Worm (Caenorhabditis elegans) whole organism, young adult: ENCODE measurements around the gene T28A11.13.

Experiments used
- B0035.1 ChIP-seq: sonication (generic microtip); optimal IDR thresholded peaks from 2 replicates; lab custom pipeline; 2016; ENCODE audit warnings: missing genetic modification characterization, mild to moderate bottlenecking, missing compliant biosample characterization, missing genotype, missing genetic modification reagents
- D2030.7 ChIP-seq: fragments of 200-800 bp; sonication (Bioruptor generic); IDR thresholded peaks from 2 replicates; pipeline ENCODE4 v1.3.6; 2022; ENCODE audit warnings: missing genetic modification reagents, missing genetic modification characterization, missing compliant biosample characterization
- F22D6.2 ChIP-seq: sonication (generic microtip); optimal IDR thresholded peaks from 2 replicates; lab custom pipeline; 2016; ENCODE audit warnings: mild to moderate bottlenecking, missing genetic modification characterization, missing compliant biosample characterization
- F33H1.4 ChIP-seq: fragments of 200-800 bp; sonication (Bioruptor generic); IDR thresholded peaks from 2 replicates; pipeline ENCODE4 v1.3.6; 2022; ENCODE audit warnings: missing genetic modification reagents, missing genetic modification characterization, missing compliant biosample characterization
- F55B11.4 ChIP-seq: sonication (generic microtip); optimal IDR thresholded peaks from 2 replicates; lab custom pipeline; 2016; ENCODE audit warnings: missing compliant biosample characterization, missing genetic modification characterization, borderline replicate concordance; ENCODE audit not compliant: insufficient read depth
- K11D2.4 ChIP-seq: fragments of 200-800 bp; sonication (Bioruptor generic); IDR thresholded peaks from 2 replicates; pipeline ENCODE4 v1.3.6; 2022; ENCODE audit warnings: missing genetic modification reagents, missing genetic modification characterization, missing compliant biosample characterization
- akir-1 ChIP-seq: fragments of 200-800 bp; sonication (Bioruptor generic); optimal IDR thresholded peaks from 2 replicates; lab custom pipeline; 2018; ENCODE audit warnings: mild to moderate bottlenecking, missing genetic modification characterization, moderate library complexity, missing compliant biosample characterization
- athp-1 ChIP-seq: sonication (generic microtip); optimal IDR thresholded peaks from 2 replicates; lab custom pipeline; 2017; ENCODE audit warnings: mild to moderate bottlenecking, missing genetic modification characterization, missing compliant biosample characterization
- attf-5 ChIP-seq: fragments of 200-800 bp; sonication (Bioruptor generic); optimal IDR thresholded peaks from 2 replicates; lab custom pipeline; 2018; ENCODE audit warnings: mild to moderate bottlenecking, missing genetic modification characterization, missing compliant biosample characterization
- bed-2 ChIP-seq: fragments of 200-800 bp; sonication (Bioruptor generic); IDR thresholded peaks from 2 replicates; pipeline ENCODE4 v1.3.6; 2022; ENCODE audit warnings: missing genetic modification reagents, missing genetic modification characterization, missing compliant biosample characterization
- cebp-2 ChIP-seq: fragments of 200-800 bp; sonication (Bioruptor generic); IDR thresholded peaks from 2 replicates; pipeline ENCODE4 v1.3.6; 2022; ENCODE audit warnings: missing genetic modification characterization, missing compliant biosample characterization
- ceh-91 ChIP-seq: fragments of 200-800 bp; sonication (Bioruptor generic); IDR thresholded peaks from 2 replicates; pipeline ENCODE4 v1.3.6; 2022; ENCODE audit warnings: missing genetic modification reagents, missing genetic modification characterization, missing compliant biosample characterization
- dox-1 ChIP-seq: fragments of 200-800 bp; sonication (Bioruptor generic); IDR thresholded peaks from 2 replicates; pipeline ENCODE4 v1.3.6; 2022; ENCODE audit warnings: missing genetic modification reagents, missing genetic modification characterization, missing compliant biosample characterization
- efl-1 ChIP-seq: fragments of 150-350 bp; optimal IDR thresholded peaks from 2 replicates; lab custom pipeline; 2014; ENCODE audit warnings: missing biosample characterization, missing genetic modification reagents, missing genetic modification characterization
- egrh-3 ChIP-seq: fragments of 200-800 bp; sonication (Bioruptor generic); IDR thresholded peaks from 2 replicates; pipeline ENCODE4 v1.3.6; 2022; ENCODE audit warnings: missing genetic modification reagents, missing genetic modification characterization, missing compliant biosample characterization
- hmg-1.2 ChIP-seq: fragments of 200-800 bp; sonication (Bioruptor generic); IDR thresholded peaks from 2 replicates; pipeline ENCODE4 v1.3.6; 2022; ENCODE audit warnings: missing genetic modification reagents, missing genetic modification characterization, missing compliant biosample characterization
- lag-1 ChIP-seq: fragments of 200-800 bp; sonication (Bioruptor generic); IDR thresholded peaks from 2 replicates; pipeline ENCODE4 v1.3.6; 2022; ENCODE audit warnings: missing genetic modification reagents, missing genetic modification characterization, missing compliant biosample characterization
- lin-35 ChIP-seq, 3 experiments: fragments of 150-350 bp in 2 of 3; sonication (generic microtip) in 1 of 3; optimal IDR thresholded peaks; 2 replicates each; lab custom pipeline; 2014 to 2018; ENCODE audit warnings: missing biosample characterization in 3 of 3, missing genetic modification characterization in 3 of 3, missing genetic modification reagents in 3 of 3
- lin-54 ChIP-seq: fragments of 200-800 bp; sonication (Bioruptor generic); optimal IDR thresholded peaks from 2 replicates; lab custom pipeline; 2018; ENCODE audit warnings: mild to moderate bottlenecking, missing genetic modification characterization, missing compliant biosample characterization
- lsl-1 ChIP-seq: fragments of 200-800 bp; sonication (Bioruptor generic); optimal IDR thresholded peaks from 2 replicates; lab custom pipeline; 2018; ENCODE audit warnings: mild to moderate bottlenecking, missing genetic modification characterization, moderate library complexity, missing compliant biosample characterization
- madf-6 ChIP-seq: fragments of 200-800 bp; sonication (Bioruptor generic); IDR thresholded peaks from 2 replicates; pipeline ENCODE4 v1.3.6; 2022; ENCODE audit warnings: missing genetic modification reagents, missing genetic modification characterization, missing compliant biosample characterization
- madf-8 ChIP-seq: fragments of 200-800 bp; sonication (Bioruptor generic); conservative IDR thresholded peaks from 2 replicates; pipeline ENCODE4 v1.3.6; 2022; ENCODE audit warnings: missing genetic modification reagents, missing genetic modification characterization, missing compliant biosample characterization
- mcd-1 ChIP-seq: fragments of 200-800 bp; sonication (Bioruptor generic); IDR thresholded peaks from 2 replicates; pipeline ENCODE4 v1.3.6; 2022; ENCODE audit warnings: missing genetic modification reagents, missing genetic modification characterization, missing compliant biosample characterization
- mel-28 ChIP-seq: sonication (generic microtip); optimal IDR thresholded peaks from 2 replicates; lab custom pipeline; 2016; ENCODE audit warnings: borderline replicate concordance, mild to moderate bottlenecking, missing genetic modification characterization, missing compliant biosample characterization
- nfya-2 ChIP-seq: fragments of 200-800 bp; sonication (Bioruptor generic); IDR thresholded peaks from 2 replicates; pipeline ENCODE4 v1.3.6; 2022; ENCODE audit warnings: missing genetic modification reagents, missing genetic modification characterization, missing compliant biosample characterization
- nhr-90 ChIP-seq: sonication (generic microtip); optimal IDR thresholded peaks from 2 replicates; lab custom pipeline; 2016; ENCODE audit warnings: missing genotype, mild to moderate bottlenecking, missing genetic modification characterization, missing compliant biosample characterization
- pbrm-1 ChIP-seq: fragments of 200-800 bp; sonication (Bioruptor generic); IDR thresholded peaks from 2 replicates; pipeline ENCODE4 v1.3.6; 2022; ENCODE audit warnings: missing genetic modification reagents, missing genetic modification characterization, missing compliant biosample characterization
- pha-4 ChIP-seq: fragments of 150-350 bp; sonication (generic microtip); optimal IDR thresholded peaks from 2 replicates; lab custom pipeline; 2014; ENCODE audit warnings: missing biosample characterization, missing genetic modification reagents, missing genetic modification characterization
- repo-1 ChIP-seq: sonication (generic microtip); optimal IDR thresholded peaks from 2 replicates; lab custom pipeline; 2017; ENCODE audit warnings: mild to moderate bottlenecking, missing genetic modification characterization, missing compliant biosample characterization
- rpc-1 ChIP-seq, 2 experiments: fragments of 150-350 bp in 1 of 2; sonication (generic microtip) in 1 of 2; optimal IDR thresholded peaks; 2 replicates each; lab custom pipeline; 2014 to 2018; ENCODE audit warnings: missing biosample characterization in 1 of 2, missing genetic modification characterization in 1 of 2, missing genetic modification reagents in 1 of 2, missing genotype in 1 of 2
- snpc-1.1 ChIP-seq: sonication (generic microtip); optimal IDR thresholded peaks from 2 replicates; lab custom pipeline; 2017; ENCODE audit warnings: missing genetic modification characterization, mild to moderate bottlenecking, missing compliant biosample characterization, antibody characterized with exemption, moderate library complexity, missing genotype, missing genetic modification reagents; ENCODE audit not compliant: insufficient read depth
- snpc-4 ChIP-seq, 5 experiments: fragments of 150-350 bp in 1 of 5; sonication (generic microtip) in 4 of 5; optimal IDR thresholded peaks; 2 replicates each; lab custom pipeline; 2014 to 2018; ENCODE audit warnings: missing genetic modification characterization in 5 of 5, missing biosample characterization in 3 of 5, antibody characterized with exemption in 2 of 5, mild to moderate bottlenecking in 2 of 5, missing compliant biosample characterization in 2 of 5, missing genotype in 2 of 5, moderate library complexity in 2 of 5, missing genetic modification reagents in 1 of 5
- tbp1 ChIP-seq: fragments of 200-800 bp; sonication (Bioruptor generic); optimal IDR thresholded peaks from 2 replicates; lab custom pipeline; 2018; ENCODE audit warnings: mild to moderate bottlenecking, missing genetic modification characterization, missing compliant biosample characterization
- tbx-9 ChIP-seq: sonication (generic microtip); optimal IDR thresholded peaks from 2 replicates; lab custom pipeline; 2016; ENCODE audit warnings: borderline replicate concordance, missing genetic modification characterization, inconsistent platforms, missing compliant biosample characterization
- unc-130 ChIP-seq: sonication (generic microtip); optimal IDR thresholded peaks from 2 replicates; lab custom pipeline; 2016; ENCODE audit warnings: missing genetic modification reagents, missing genetic modification characterization, missing compliant biosample characterization
- unc-62 ChIP-seq: fragments of 150-350 bp; optimal IDR thresholded peaks from 2 replicates; lab custom pipeline; 2014; ENCODE audit warnings: missing biosample characterization, missing genetic modification reagents, missing genetic modification characterization
- xnd-1 ChIP-seq: sonication (generic microtip); optimal IDR thresholded peaks from 2 replicates; lab custom pipeline; 2016; ENCODE audit warnings: missing genotype, missing genetic modification reagents, missing genetic modification characterization, missing compliant biosample characterization
- zfh-2 ChIP-seq: fragments of 200-800 bp; sonication (Bioruptor generic); conservative IDR thresholded peaks from 2 replicates; pipeline ENCODE4 v1.3.6; 2022; ENCODE audit warnings: missing genetic modification reagents, missing genetic modification characterization, missing compliant biosample characterization
- zim-3 ChIP-seq: sonication (generic microtip); optimal IDR thresholded peaks from 2 replicates; lab custom pipeline; 2017; ENCODE audit warnings: mild to moderate bottlenecking, missing genetic modification characterization, moderate library complexity, missing compliant biosample characterization
- ztf-26 ChIP-seq: sonication (generic microtip); optimal IDR thresholded peaks from 2 replicates; lab custom pipeline; 2017; ENCODE audit warnings: missing genetic modification characterization, missing compliant biosample characterization

T28A11.13 gene

ce11 chrV:3227373-3227772 is 22.7 kb downstream of the T28A11.13 start, which contains the start of gene K08D9.2:
Gene K08D9.2 (plus strand): TSS chrV:3227673.
- TF ChIP-seq tbx-9 (no peak), K11D2.4 (GFP tag; lab: Robert Waterston, UW) (no peak), athp-1 (tag; lab: Kevin White, UChicago) (no peak), pha-4 (no peak), snpc-1.1 (tag; lab: Kevin White, UChicago) (no peak), ztf-26 (tag; lab: Kevin White, UChicago) (no peak), rpc-1 (optimal IDR thresholded peaks at IDR 0.05; lab: Kevin White, UChicago) (no peak), rpc-1 (tag; optimal IDR thresholded peaks at IDR 0.05; lab: Kevin White, UChicago) (no peak), F22D6.2 (tag; lab: Kevin White, UChicago) (no peak), hmg-1.2 (GFP tag; lab: Robert Waterston, UW) (no peak), egrh-3 (GFP tag; lab: Robert Waterston, UW) (no peak), nhr-90 (tag; lab: Kevin White, UChicago) (no peak), attf-5 (GFP tag; lab: Kevin White, UChicago) (no peak)

ce11 chrV:3218604-3219003 is 31.4 kb downstream of the T28A11.13 start:
- TF ChIP-seq cebp-2 (GFP tag; lab: Robert Waterston, UW), result no peak
- no peak for TF ChIP-seq B0035.1
- no peak for TF ChIP-seq mel-28
- TF ChIP-seq, all 124 proteins: peak for 0

DNA sequence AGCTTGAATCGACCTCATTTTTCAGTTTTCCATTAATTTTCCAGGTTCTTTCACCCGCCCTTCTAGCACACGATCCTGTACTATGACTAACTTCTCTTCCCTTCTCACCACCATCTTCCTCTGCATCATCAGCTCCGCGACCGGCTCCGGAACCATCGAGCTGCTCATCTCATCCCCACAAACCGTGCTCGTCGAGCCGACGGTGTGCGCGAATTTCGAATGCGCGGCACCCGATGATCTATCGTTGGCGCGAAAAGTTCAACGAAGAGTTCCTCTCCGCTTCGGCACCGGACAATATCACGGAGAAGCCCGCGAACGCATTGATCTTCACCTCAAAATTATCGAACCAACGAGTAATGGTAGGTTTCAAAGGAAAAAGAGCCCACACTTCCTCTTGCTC is 39.9 kb downstream of the T28A11.13 start, which contains the start of gene apx-1:
Gene apx-1, plus strand, starts transcription at position 50 of the 400 bp plus-strand sequence.
- TF ChIP-seq F55B11.4 (tag; lab: Kevin White, UChicago), result no peak
- peak; percentile 10; the same call in 1 of the 2 replicates for TF ChIP-seq egrh-3 (GFP tag; lab: Robert Waterston, UW)
- peak; percentile 72 for TF ChIP-seq zfh-2 (GFP tag; lab: Robert Waterston, UW)
- TF ChIP-seq, all 124 proteins: peak for 2

ce11 chrV:3208940-3209339 is 41.1 kb downstream of the T28A11.13 start:
- TF ChIP-seq hmg-1.2 (GFP tag; lab: Robert Waterston, UW) (0 out of 2 replicates have a peak, but pooled peaks have one; percentile 9), xnd-1 (no peak)

- TF ChIP-seq mcd-1 (GFP tag; lab: Robert Waterston, UW) (peak; percentile 47; the same call in 1 of the 2 replicates), lag-1 (GFP tag; lab: Robert Waterston, UW) (no peak), efl-1 (peak; percentile 31), tbp1 (GFP tag; lab: Kevin White, UChicago) (peak; percentile 26), bed-2 (GFP tag; lab: Robert Waterston, UW) (no peak), pbrm-1 (GFP tag; lab: Robert Waterston, UW) (peak; percentile 48; the same call in 1 of the 2 replicates), nfya-2 (GFP tag; lab: Robert Waterston, UW) (no peak), snpc-1.1 (tag; lab: Kevin White, UChicago) (peak; percentile 53), lin-54 (GFP tag; lab: Kevin White, UChicago) (peak; percentile 52), akir-1 (no peak), unc-62 (GFP tag; lab: Kevin White, UChicago) (no peak), ceh-91 (GFP tag; lab: Robert Waterston, UW) (peak; percentile 68; the same call in 1 of the 2 replicates), lsl-1 (GFP tag; lab: Kevin White, UChicago) (peak; percentile 98), D2030.7 (GFP tag; lab: Robert Waterston, UW) (peak; percentile 82), madf-6 (peak; percentile 97), mel-28 (no peak), zim-3 (tag; lab: Kevin White, UChicago) (no peak), dox-1 (GFP tag; lab: Robert Waterston, UW) (peak; percentile 48; the same call in 1 of the 2 replicates), repo-1 (tag; lab: Kevin White, UChicago) (no peak), lin-35 (GFP tag; optimal IDR thresholded peaks at IDR 0.05; lab: Kevin White, UChicago) (peak in 1 of 3 experiments; percentile 33), F33H1.4 (peak; percentile 98), unc-130 (no peak), xnd-1 (peak; percentile 98), madf-8 (GFP tag; lab: Robert Waterston, UW) (peak; percentile 91), snpc-4 (GFP tag; optimal IDR thresholded peaks at IDR 0.05; lab: Kevin White, UChicago) (no peak), snpc-4 (tag; optimal IDR thresholded peaks at IDR 0.05; lab: Kevin White, UChicago) (peak in 1 of 4 experiments; percentile 54)
These were observed 45.6 kb downstream of the T28A11.13 start for ce11 chrV:3204433-3204832.
